Worm (Caenorhabditis elegans) whole organism, L3 larva: Measurements from ENCODE around the gene acp-5.
A peak's percentile ranks its signal among the peaks of the same experiment; 100 is the strongest.

Experiments used
- R02D3.7 ChIP-seq: fragments of 150-350 bp; optimal IDR thresholded peaks from 2 replicates; lab custom pipeline; 2014; ENCODE audit warnings: missing biosample characterization, missing genetic modification characterization
- egl-5 ChIP-seq: fragments of 150-350 bp; optimal IDR thresholded peaks from 2 replicates; lab custom pipeline; 2017; ENCODE audit warnings: missing biosample characterization, missing genetic modification reagents, missing genetic modification characterization, inconsistent platforms
- elt-2 ChIP-seq: sonication (generic microtip); optimal IDR thresholded peaks from 2 replicates; lab custom pipeline; 2016; ENCODE audit warnings: missing genetic modification reagents, mild to moderate bottlenecking, missing genetic modification characterization, missing compliant biosample characterization
- lin-39 ChIP-seq: fragments of 150-350 bp; optimal IDR thresholded peaks from 2 replicates; lab custom pipeline; 2018; ENCODE audit warnings: missing biosample characterization, missing genetic modification reagents, missing genetic modification characterization
- mml-1 ChIP-seq: fragments of 150-350 bp; sonication (generic microtip); optimal IDR thresholded peaks from 3 replicates; lab custom pipeline; 2014; ENCODE audit warnings: missing biosample characterization, missing genetic modification characterization
- nhr-12 ChIP-seq: fragments of 150-350 bp; optimal IDR thresholded peaks from 2 replicates; lab custom pipeline; 2014; ENCODE audit warnings: missing biosample characterization, missing genetic modification characterization
- nhr-23 ChIP-seq: fragments of 150-350 bp; optimal IDR thresholded peaks from 2 replicates; lab custom pipeline; 2014; ENCODE audit warnings: missing biosample characterization, missing genetic modification reagents, missing genetic modification characterization
- nhr-25 ChIP-seq: sonication (generic microtip); optimal IDR thresholded peaks from 2 replicates; lab custom pipeline; 2017; ENCODE audit warnings: missing biosample characterization, missing genetic modification characterization
- nhr-77 ChIP-seq: fragments of 150-350 bp; optimal IDR thresholded peaks from 2 replicates; lab custom pipeline; 2014; ENCODE audit warnings: missing biosample characterization, missing genetic modification characterization
- snpc-4 ChIP-seq: fragments of 150-350 bp; optimal IDR thresholded peaks from 2 replicates; lab custom pipeline; 2014; ENCODE audit warnings: missing biosample characterization, missing genetic modification characterization
- tbx-2 ChIP-seq: sonication (generic microtip); optimal IDR thresholded peaks from 2 replicates; lab custom pipeline; 2016; ENCODE audit warnings: mild to moderate bottlenecking, missing genetic modification characterization, missing compliant biosample characterization
- unc-62 ChIP-seq: fragments of 150-350 bp; sonication (generic microtip); optimal IDR thresholded peaks from 4 replicates; lab custom pipeline; 2014; ENCODE audit warnings: missing biosample characterization, missing genetic modification reagents, missing genetic modification characterization
- ztf-11 ChIP-seq: fragments of 150-350 bp; optimal IDR thresholded peaks from 2 replicates; lab custom pipeline; 2014; ENCODE audit warnings: missing biosample characterization, missing genetic modification characterization

DNA sequence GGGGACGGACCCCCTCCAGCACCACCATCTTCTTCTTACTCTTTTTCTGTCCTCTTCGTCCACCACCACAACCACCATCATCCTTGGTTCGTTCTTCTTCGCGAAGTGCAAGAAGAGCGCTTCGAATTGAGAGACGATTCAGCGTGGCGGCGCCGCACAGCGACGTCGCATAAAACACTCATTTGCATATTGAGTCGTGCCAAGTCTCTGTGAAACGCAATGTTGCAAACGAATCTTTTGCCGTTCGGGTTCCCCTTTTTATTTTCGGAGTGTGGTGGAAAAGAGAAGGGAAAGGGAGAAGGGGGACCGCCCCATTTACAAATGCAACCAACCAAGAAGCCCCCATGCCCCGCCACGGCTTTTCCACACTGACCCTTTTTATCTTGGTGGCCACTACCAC lies 12.9 kb upstream of the acp-5 start:
- TF ChIP-seq egl-5 (tag; lab: Kevin White, UChicago) (peak; percentile 63), elt-2 (tag; lab: Kevin White, UChicago) (no peak), unc-62 (no peak), mml-1 (tag; lab: Kevin White, UChicago) (no peak), lin-39 (peak; percentile 59), nhr-23 (tag; lab: Kevin White, UChicago) (no peak), nhr-77 (tag; lab: Kevin White, UChicago) (no peak), nhr-12 (no peak), R02D3.7 (tag; lab: Kevin White, UChicago) (no peak), nhr-25 (tag; lab: Kevin White, UChicago) (no peak), snpc-4 (tag; lab: Kevin White, UChicago) (no peak), ztf-11 (no peak), tbx-2 (tag; lab: Kevin White, UChicago) (no peak)
